Worm (Caenorhabditis elegans): ENCODE measurements around the gene cpz-2.

- no peak for TF ChIP-seq dao-5 (tag; optimal IDR thresholded peaks at IDR 0.05)
- TF ChIP-seq W03F9.2 (tag; optimal IDR thresholded peaks at IDR 0.05) = no peak
- TF ChIP-seq him-1 (tag; optimal IDR thresholded peaks at IDR 0.05) = no peak
Measured at ce11 chrV:13407913-13408312, 26.9 kb downstream of the cpz-2 start, which contains the start of gene F53F1.3.

Data from whole organism, L4/young adult.